6 worm cellular contexts compared by ENCODE assay signal in genomic region chrII:4925198-4925764, ce11.
TF ChIP-seq lines count a peak whose summit lies in the region.

Gene aagr-2 (minus strand): TSS chrII:4925248.

TF ChIP-seq in whole organism, L1 larva, 84 proteins besides CTCF, POLR2A, EP300 and RAD21:
- TF ChIP-seq jun-1 (tag; optimal IDR thresholded peaks at IDR 0.05; lab: Kevin White, UChicago) (peak; percentile 19), efl-1 (optimal IDR thresholded peaks at IDR 0.05; lab: Kevin White, UChicago) (no peak), efl-1 (GFP tag; optimal IDR thresholded peaks at IDR 0.05 in 1 of 2; lab: Kevin White, UChicago) (peak in 1 of 2 experiments; percentile 85), elt-2 (tag; optimal IDR thresholded peaks at IDR 0.05; lab: Kevin White, UChicago) (peak; percentile 100), unc-130 (tag; optimal IDR thresholded peaks at IDR 0.05; lab: Kevin White, UChicago) (no peak), pqm-1 (tag; optimal IDR thresholded peaks at IDR 0.05; lab: Kevin White, UChicago) (peak; percentile 67), lin-35 (GFP tag; optimal IDR thresholded peaks at IDR 0.05; lab: Kevin White, UChicago) (peak in 1 of 2 experiments; percentile 60), nhr-90 (tag; optimal IDR thresholded peaks at IDR 0.05; lab: Kevin White, UChicago; ENCODE audit: poor library complexity) (peak; percentile 51), fkh-8 (tag; optimal IDR thresholded peaks at IDR 0.05; lab: Kevin White, UChicago) (no peak), ztf-4 (tag; optimal IDR thresholded peaks at IDR 0.05; lab: Kevin White, UChicago) (no peak), nhr-20 (tag; optimal IDR thresholded peaks at IDR 0.05; lab: Kevin White, UChicago) (peak; percentile 37), nhr-71 (tag; optimal IDR thresholded peaks at IDR 0.05; lab: Kevin White, UChicago) (peak; percentile 36), mdl-1 (tag; optimal IDR thresholded peaks at IDR 0.05; lab: Kevin White, UChicago) (peak in 1 of 2 experiments; percentile 74), ztf-11 (tag; optimal IDR thresholded peaks at IDR 0.05; lab: Kevin White, UChicago) (no peak), pax-3 (tag; optimal IDR thresholded peaks at IDR 0.05; lab: Kevin White, UChicago) (peak; percentile 13)

TF ChIP-seq in whole organism, L2 larva, 48 proteins besides CTCF, POLR2A, EP300 and RAD21 (continues in another document):
- TF ChIP-seq C34F6.9 (tag; optimal IDR thresholded peaks at IDR 0.05; lab: Kevin White, UChicago): no peak
- no peak for TF ChIP-seq dmd-4 (tag; optimal IDR thresholded peaks at IDR 0.05; lab: Kevin White, UChicago)
- peak; percentile 10 for TF ChIP-seq sma-3 (GFP tag; optimal IDR thresholded peaks at IDR 0.05; lab: Kevin White, UChicago)
- TF ChIP-seq ztf-4 (tag; optimal IDR thresholded peaks at IDR 0.05; lab: Kevin White, UChicago): no peak
- TF ChIP-seq ceh-16 (tag; optimal IDR thresholded peaks at IDR 0.05; lab: Kevin White, UChicago): no peak
- no peak for TF ChIP-seq nhr-237 (tag; optimal IDR thresholded peaks at IDR 0.05; lab: Kevin White, UChicago)
- no peak for TF ChIP-seq snpc-4 (tag; optimal IDR thresholded peaks at IDR 0.05; lab: Kevin White, UChicago)
- TF ChIP-seq aly-2 (tag; optimal IDR thresholded peaks at IDR 0.05; lab: Kevin White, UChicago): no peak
- TF ChIP-seq R02D3.7 (tag; optimal IDR thresholded peaks at IDR 0.05; lab: Kevin White, UChicago): no peak
- TF ChIP-seq lsy-2 (tag; optimal IDR thresholded peaks at IDR 0.05; lab: Kevin White, UChicago): no peak
- TF ChIP-seq F13H6.1 (tag; optimal IDR thresholded peaks at IDR 0.05; lab: Kevin White, UChicago): peak; percentile 62
- TF ChIP-seq ceh-82 (tag; optimal IDR thresholded peaks at IDR 0.05; lab: Kevin White, UChicago): no peak
- TF ChIP-seq egl-27 (tag; optimal IDR thresholded peaks at IDR 0.05; lab: Kevin White, UChicago): no peak
- no peak for TF ChIP-seq nhr-12 (tag; optimal IDR thresholded peaks at IDR 0.05; lab: Kevin White, UChicago)
- no peak for TF ChIP-seq nhr-10 (tag; optimal IDR thresholded peaks at IDR 0.05; lab: Kevin White, UChicago)
- TF ChIP-seq crh-2 (tag; optimal IDR thresholded peaks at IDR 0.05; lab: Kevin White, UChicago): peak; percentile 95
- no peak for TF ChIP-seq Y55F3AM.14 (GFP tag; optimal IDR thresholded peaks at IDR 0.05; lab: Kevin White, UChicago)

TF ChIP-seq in whole organism, L3 larva, 47 proteins besides CTCF, POLR2A, EP300 and RAD21:
- peak; percentile 100 for TF ChIP-seq elt-2 (tag; optimal IDR thresholded peaks at IDR 0.05; lab: Kevin White, UChicago)
- no peak for TF ChIP-seq nhr-77 (tag; optimal IDR thresholded peaks at IDR 0.05; lab: Kevin White, UChicago)
- peak; percentile 76 for TF ChIP-seq jun-1 (tag; optimal IDR thresholded peaks at IDR 0.05; lab: Kevin White, UChicago)
- peak; percentile 96 for TF ChIP-seq pqm-1 (tag; optimal IDR thresholded peaks at IDR 0.05; lab: Kevin White, UChicago)
- TF ChIP-seq pha-4 (tag; optimal IDR thresholded peaks at IDR 0.05; lab: Kevin White, UChicago): peak; percentile 74

TF ChIP-seq in whole organism, L4 larva, 104 proteins besides CTCF, POLR2A, EP300 and RAD21 (continues in another document):
- TF ChIP-seq mxl-2 (GFP tag; conservative IDR thresholded peaks at IDR 0.05; lab: Robert Waterston, UW) (0 out of 2 replicates have a peak, but pooled peaks have one; percentile 27), mdt-29 (GFP tag; IDR thresholded peaks at IDR 0.05; lab: Robert Waterston, UW) (peak; percentile 82), unc-130 (GFP tag; optimal IDR thresholded peaks at IDR 0.05; lab: Kevin White, UChicago) (no peak), hmg-1.1 (GFP tag; IDR thresholded peaks at IDR 0.05; lab: Robert Waterston, UW) (no peak), lsy-2 (tag; optimal IDR thresholded peaks at IDR 0.05; lab: Kevin White, UChicago) (peak in 1 of 2 experiments; percentile 25), mxl-3 (GFP tag; optimal IDR thresholded peaks at IDR 0.05; lab: Kevin White, UChicago) (peak; percentile 75), ctbp-1 (GFP tag; IDR thresholded peaks at IDR 0.05; lab: Robert Waterston, UW) (no peak), nhr-28 (tag; optimal IDR thresholded peaks at IDR 0.05; lab: Kevin White, UChicago) (peak; percentile 99), mes-2 (tag; optimal IDR thresholded peaks at IDR 0.05; lab: Kevin White, UChicago; ENCODE audit: poor library complexity, severe bottlenecking) (peak; percentile 37), madf-5 (GFP tag; IDR thresholded peaks at IDR 0.05; lab: Robert Waterston, UW) (no peak), daf-16 (GFP tag; optimal IDR thresholded peaks at IDR 0.05; lab: Kevin White, UChicago) (peak in 1 of 2 experiments; percentile 2), daf-16 (tag; optimal IDR thresholded peaks at IDR 0.05; lab: Kevin White, UChicago) (peak; percentile 94), nhr-25 (tag; optimal IDR thresholded peaks at IDR 0.05; lab: Kevin White, UChicago; ENCODE audit: borderline replicate concordance, insufficient read depth) (no peak), pqm-1 (tag; optimal IDR thresholded peaks at IDR 0.05; lab: Kevin White, UChicago) (peak; percentile 97), nhr-48 (tag; optimal IDR thresholded peaks at IDR 0.05; lab: Kevin White, UChicago) (peak; percentile 85), lin-1 (GFP tag; IDR thresholded peaks at IDR 0.05; lab: Robert Waterston, UW) (peak; percentile 54), mep-1 (tag; optimal IDR thresholded peaks at IDR 0.05; lab: Kevin White, UChicago) (peak; percentile 62), T20F7.1 (GFP tag; optimal IDR thresholded peaks at IDR 0.05; lab: Kevin White, UChicago) (peak; percentile 33), tag-97 (GFP tag; IDR thresholded peaks at IDR 0.05; lab: Robert Waterston, UW) (no peak)

TF ChIP-seq in whole organism, late embryonic, 69 proteins besides CTCF, POLR2A, EP300 and RAD21:
- TF ChIP-seq ztf-16 (tag; optimal IDR thresholded peaks at IDR 0.05; lab: Kevin White, UChicago) (no peak), K02D7.2 (tag; optimal IDR thresholded peaks at IDR 0.05; lab: Kevin White, UChicago) (no peak), ets-4 (tag; optimal IDR thresholded peaks at IDR 0.05; lab: Kevin White, UChicago) (no peak), rnt-1 (tag; optimal IDR thresholded peaks at IDR 0.05; lab: Kevin White, UChicago) (no peak), elt-2 (tag; optimal IDR thresholded peaks at IDR 0.05; lab: Kevin White, UChicago) (peak; percentile 99), che-1 (tag; optimal IDR thresholded peaks at IDR 0.05; lab: Kevin White, UChicago) (no peak)

TF ChIP-seq in whole organism, young adult, 124 proteins besides CTCF, POLR2A, EP300 and RAD21 (continues in another document):
- TF ChIP-seq let-526 (GFP tag; IDR thresholded peaks at IDR 0.05; lab: Robert Waterston, UW) (no peak), nfyb-1 (GFP tag; IDR thresholded peaks at IDR 0.05; lab: Robert Waterston, UW) (peak; percentile 22; the same call in 1 of the 2 replicates), F10E7.11 (tag; optimal IDR thresholded peaks at IDR 0.05; lab: Kevin White, UChicago) (no peak), F37B4.10 (GFP tag; IDR thresholded peaks at IDR 0.05; lab: Robert Waterston, UW) (no peak), ztf-22 (GFP tag; optimal IDR thresholded peaks at IDR 0.05; lab: Kevin White, UChicago) (peak; percentile 18), xnd-1 (tag; optimal IDR thresholded peaks at IDR 0.05; lab: Kevin White, UChicago) (no peak), F55B11.4 (tag; optimal IDR thresholded peaks at IDR 0.05; lab: Kevin White, UChicago; ENCODE audit: borderline replicate concordance, insufficient read depth) (no peak), let-607 (tag; optimal IDR thresholded peaks at IDR 0.05; lab: Kevin White, UChicago) (peak; percentile 36 to 64), B0336.3 (GFP tag; IDR thresholded peaks at IDR 0.05; lab: Robert Waterston, UW) (peak; percentile 25; the same call in 1 of the 2 replicates), tbp1 (GFP tag; optimal IDR thresholded peaks at IDR 0.05; lab: Kevin White, UChicago) (peak; percentile 25), nhr-80 (tag; optimal IDR thresholded peaks at IDR 0.05; lab: Kevin White, UChicago) (peak; percentile 94), ama-1 (optimal IDR thresholded peaks at IDR 0.05; lab: Kevin White, UChicago) (no peak), ama-1 (GFP tag; optimal IDR thresholded peaks at IDR 0.05; lab: Kevin White, UChicago) (no peak), T26A5.8 (tag; optimal IDR thresholded peaks at IDR 0.05; lab: Kevin White, UChicago) (no peak), attf-6 (GFP tag; IDR thresholded peaks at IDR 0.05; lab: Robert Waterston, UW) (no peak), chd-7 (tag; optimal IDR thresholded peaks at IDR 0.05; lab: Kevin White, UChicago) (no peak), sdz-38 (tag; optimal IDR thresholded peaks at IDR 0.05; lab: Kevin White, UChicago) (no peak), K12H6.12 (tag; optimal IDR thresholded peaks at IDR 0.05; lab: Kevin White, UChicago) (no peak), nhr-90 (tag; optimal IDR thresholded peaks at IDR 0.05; lab: Kevin White, UChicago) (peak; percentile 54), F22D6.2 (tag; optimal IDR thresholded peaks at IDR 0.05; lab: Kevin White, UChicago) (peak; percentile 11), egrh-3 (GFP tag; IDR thresholded peaks at IDR 0.05; lab: Robert Waterston, UW) (no peak), him-1 (tag; optimal IDR thresholded peaks at IDR 0.05; lab: Kevin White, UChicago) (no peak), K11D2.4 (GFP tag; IDR thresholded peaks at IDR 0.05; lab: Robert Waterston, UW) (no peak), atf-7 (tag; optimal IDR thresholded peaks at IDR 0.05; lab: Kevin White, UChicago) (peak; percentile 92), cebp-1 (GFP tag; IDR thresholded peaks at IDR 0.05; lab: Robert Waterston, UW) (no peak), cebp-1 (tag; optimal IDR thresholded peaks at IDR 0.05; lab: Kevin White, UChicago) (peak; percentile 60), ztf-3 (GFP tag; optimal IDR thresholded peaks at IDR 0.05; lab: Kevin White, UChicago) (no peak), unc-62 (GFP tag; optimal IDR thresholded peaks at IDR 0.05; lab: Kevin White, UChicago) (no peak), rec-8 (tag; optimal IDR thresholded peaks at IDR 0.05; lab: Kevin White, UChicago) (no peak), C17E4.6 (GFP tag; IDR thresholded peaks at IDR 0.05; lab: Robert Waterston, UW) (no peak), Y95B8A.8 (GFP tag; IDR thresholded peaks at IDR 0.05; lab: Robert Waterston, UW) (0 out of 2 replicates have a peak, but pooled peaks have one; percentile 8), mes-4 (tag; optimal IDR thresholded peaks at IDR 0.05; lab: Kevin White, UChicago) (no peak), egl-44 (GFP tag; IDR thresholded peaks at IDR 0.05; lab: Robert Waterston, UW) (peak; percentile 74; the same call in 1 of the 2 replicates), ets-4 (GFP tag; optimal IDR thresholded peaks at IDR 0.05; lab: Kevin White, UChicago) (peak; percentile 44), snpc-4 (GFP tag; optimal IDR thresholded peaks at IDR 0.05; lab: Kevin White, UChicago) (no peak), snpc-4 (tag; optimal IDR thresholded peaks at IDR 0.05; lab: Kevin White, UChicago) (peak in 1 of 4 experiments; percentile 10), sptf-2 (GFP tag; optimal IDR thresholded peaks at IDR 0.05; lab: Kevin White, UChicago) (no peak), lir-1 (GFP tag; conservative IDR thresholded peaks at IDR 0.05; lab: Robert Waterston, UW) (no peak)
